Fruit fly (Drosophila melanogaster) whole organism, embryonic: ENCODE measurements around the gene CG1824.
A peak's percentile ranks its signal among the peaks of the same experiment; 100 is the strongest.

ENCODE experiments used
- Abd-B ChIP-seq: fragments of 200-800 bp; sonication (Bioruptor generic); optimal IDR thresholded peaks from 2 replicates; lab custom pipeline; 2018; ENCODE audit warnings: missing biosample characterization, mild to moderate bottlenecking, missing genetic modification characterization, moderate library complexity
- Atf6 ChIP-seq: fragments of 200-800 bp; sonication (Bioruptor generic); IDR thresholded peaks from 2 replicates; pipeline ENCODE4 v1.3.6; 2022; ENCODE audit warnings: missing biosample characterization, missing genetic modification characterization
- CG11398 ChIP-seq: fragments of 200-800 bp; sonication (Bioruptor generic); optimal IDR thresholded peaks from 2 replicates; lab custom pipeline; 2016; ENCODE audit warnings: missing biosample characterization, missing genetic modification characterization
- CG12299 ChIP-seq: fragments of 200-800 bp; sonication (Bioruptor generic); optimal IDR thresholded peaks from 2 replicates; lab custom pipeline; 2018; ENCODE audit warnings: missing biosample characterization, mild to moderate bottlenecking, missing genetic modification characterization
- CG17568 ChIP-seq: fragments of 200-800 bp; sonication (Bioruptor generic); optimal IDR thresholded peaks from 2 replicates; lab custom pipeline; 2018; ENCODE audit warnings: missing biosample characterization, mild to moderate bottlenecking, missing genetic modification characterization, moderate library complexity
- CG18262 ChIP-seq: fragments of 200-800 bp; optimal IDR thresholded peaks from 3 replicates; lab custom pipeline; 2019; ENCODE audit warnings: missing biosample characterization, mild to moderate bottlenecking, missing genetic modification characterization, moderate library complexity
- CG18764 ChIP-seq: fragments of 200-800 bp; sonication (Bioruptor generic); optimal IDR thresholded peaks from 3 replicates; lab custom pipeline; 2016; ENCODE audit warnings: missing biosample characterization, missing genetic modification characterization
- CG2875 ChIP-seq: fragments of 200-800 bp; sonication (Bioruptor generic); optimal IDR thresholded peaks from 2 replicates; lab custom pipeline; 2017; ENCODE audit warnings: missing biosample characterization, mild to moderate bottlenecking, missing genetic modification characterization, missing genetic modification reagents
- CG34376 ChIP-seq: fragments of 200-800 bp; sonication (Bioruptor generic); optimal IDR thresholded peaks from 2 replicates; lab custom pipeline; 2018; ENCODE audit warnings: missing biosample characterization, mild to moderate bottlenecking, missing genetic modification characterization
- CG4282 ChIP-seq: fragments of 200-800 bp; sonication (Bioruptor generic); optimal IDR thresholded peaks from 2 replicates; lab custom pipeline; 2016; ENCODE audit warnings: missing biosample characterization, missing genetic modification characterization
- CG4617 ChIP-seq: fragments of 200-800 bp; sonication (Bioruptor generic); optimal IDR thresholded peaks from 3 replicates; lab custom pipeline; 2016; ENCODE audit warnings: missing biosample characterization, missing genetic modification characterization, borderline replicate concordance
- CG7839 ChIP-seq: fragments of 200-800 bp; sonication (Bioruptor generic); optimal IDR thresholded peaks from 3 replicates; lab custom pipeline; 2018; ENCODE audit warnings: missing biosample characterization, mild to moderate bottlenecking, missing genetic modification characterization, moderate library complexity
- CG8290 ChIP-seq, 3 experiments: fragments of 200-800 bp; sonication (Bioruptor generic); optimal IDR thresholded peaks; 2 replicates each; lab custom pipeline; 2016 to 2019; ENCODE audit warnings: missing biosample characterization in 3 of 3, missing genetic modification characterization in 3 of 3, mild to moderate bottlenecking in 2 of 3, moderate library complexity in 1 of 3
- CG8765 ChIP-seq: fragments of 200-800 bp; sonication (Bioruptor generic); IDR thresholded peaks from 2 replicates; pipeline ENCODE4 v1.3.6; 2022; ENCODE audit warnings: missing biosample characterization, missing genetic modification characterization
- CG9437 ChIP-seq: fragments of 200-800 bp; sonication (Bioruptor generic); optimal IDR thresholded peaks from 2 replicates; lab custom pipeline; 2018; ENCODE audit warnings: missing biosample characterization, mild to moderate bottlenecking, missing genetic modification characterization
- Chrac-16 ChIP-seq: fragments of 200-800 bp; sonication (Bioruptor generic); optimal IDR thresholded peaks from 3 replicates; lab custom pipeline; 2016; ENCODE audit warnings: missing biosample characterization, missing genetic modification characterization
- Dad ChIP-seq: fragments of 200-800 bp; sonication (Bioruptor generic); optimal IDR thresholded peaks from 3 replicates; lab custom pipeline; 2016; ENCODE audit warnings: missing biosample characterization, missing genetic modification characterization
- Deaf1 ChIP-seq: fragments of 200-800 bp; optimal IDR thresholded peaks from 3 replicates; lab custom pipeline; 2019; ENCODE audit warnings: missing biosample characterization, mild to moderate bottlenecking, missing genetic modification characterization, moderate library complexity
- Dfd ChIP-seq, 2 experiments: fragments of >200 bp; optimal IDR thresholded peaks; 2 replicates each; lab custom pipeline; 2017; ENCODE audit warnings: missing biosample characterization in 2 of 2, missing genetic modification characterization in 2 of 2
- GATAe ChIP-seq: fragments of 200-800 bp; sonication (Bioruptor generic); conservative IDR thresholded peaks from 2 replicates; pipeline ENCODE4 v1.3.6; 2022; ENCODE audit warnings: missing biosample characterization, missing genetic modification characterization
- Hmx ChIP-seq: fragments of 200-800 bp; sonication (Bioruptor generic); optimal IDR thresholded peaks from 2 replicates; lab custom pipeline; 2016; ENCODE audit warnings: missing biosample characterization, missing genetic modification characterization
- Mrtf ChIP-seq: fragments of 200-800 bp; sonication (Bioruptor generic); IDR thresholded peaks from 3 replicates; pipeline ENCODE4 v1.3.6; 2022; ENCODE audit warnings: missing biosample characterization, missing genetic modification characterization
- NK7.1 ChIP-seq: fragments of 200-800 bp; sonication (Bioruptor generic); optimal IDR thresholded peaks from 3 replicates; lab custom pipeline; 2016; ENCODE audit warnings: missing biosample characterization, missing genetic modification characterization
- PHDP ChIP-seq: fragments of 200-800 bp; sonication (Bioruptor generic); optimal IDR thresholded peaks from 3 replicates; lab custom pipeline; 2018; ENCODE audit warnings: missing biosample characterization, mild to moderate bottlenecking, missing genetic modification characterization, moderate library complexity
- Sry-δ ChIP-seq: fragments of 200-800 bp; sonication (Bioruptor generic); optimal IDR thresholded peaks from 2 replicates; lab custom pipeline; 2016; ENCODE audit warnings: missing biosample characterization, missing genetic modification characterization
- Ssrp ChIP-seq: fragments of 200-800 bp; sonication (Bioruptor generic); optimal IDR thresholded peaks from 2 replicates; lab custom pipeline; 2018; ENCODE audit warnings: missing biosample characterization, mild to moderate bottlenecking, missing genetic modification characterization, moderate library complexity
- Vsx1 ChIP-seq: fragments of 200-800 bp; sonication (Bioruptor generic); optimal IDR thresholded peaks from 2 replicates; lab custom pipeline; 2017; ENCODE audit warnings: missing biosample characterization, mild to moderate bottlenecking, missing genetic modification characterization, missing genetic modification reagents
- abd-A ChIP-seq: fragments of 200-800 bp; sonication (Bioruptor generic); optimal IDR thresholded peaks from 3 replicates; lab custom pipeline; 2019; ENCODE audit warnings: missing biosample characterization, mild to moderate bottlenecking, missing genetic modification characterization, moderate library complexity
- amos ChIP-seq: fragments of 200-800 bp; sonication (Bioruptor generic); IDR thresholded peaks from 2 replicates; pipeline ENCODE4 v1.3.6; 2022; ENCODE audit warnings: missing biosample characterization, missing genetic modification characterization; ENCODE audit not compliant: partially characterized antibody
- bigmax ChIP-seq: fragments of 200-800 bp; sonication (Bioruptor generic); optimal IDR thresholded peaks from 2 replicates; lab custom pipeline; 2018; ENCODE audit warnings: missing biosample characterization, mild to moderate bottlenecking, missing genetic modification characterization
- crc ChIP-seq: fragments of 200-800 bp; sonication (Bioruptor generic); optimal IDR thresholded peaks from 2 replicates; lab custom pipeline; 2016; ENCODE audit warnings: missing biosample characterization, missing genetic modification characterization
- croc ChIP-seq: fragments of 200-800 bp; sonication (Bioruptor generic); conservative IDR thresholded peaks from 3 replicates; pipeline ENCODE4 v1.3.6; 2022; ENCODE audit warnings: missing biosample characterization, missing genetic modification characterization
- dmrt99B ChIP-seq: fragments of 200-800 bp; sonication (Bioruptor generic); optimal IDR thresholded peaks from 2 replicates; lab custom pipeline; 2018; ENCODE audit warnings: missing biosample characterization, mild to moderate bottlenecking, missing genetic modification characterization, moderate library complexity
- fd64A ChIP-seq: fragments of 200-800 bp; sonication (Bioruptor generic); optimal IDR thresholded peaks from 3 replicates; lab custom pipeline; 2018; ENCODE audit warnings: missing biosample characterization, mild to moderate bottlenecking, missing genetic modification characterization
- grau ChIP-seq: fragments of 200-800 bp; optimal IDR thresholded peaks from 3 replicates; lab custom pipeline; 2019; ENCODE audit warnings: missing biosample characterization, mild to moderate bottlenecking, missing genetic modification characterization, moderate library complexity
- insv ChIP-seq, 2 experiments: fragments of 200-800 bp; sonication (Bioruptor generic); optimal IDR thresholded peaks; 3 replicates each; lab custom pipeline; 2016 to 2018; ENCODE audit warnings: missing biosample characterization in 2 of 2, missing genetic modification characterization in 2 of 2
- lilli ChIP-seq: fragments of 200-800 bp; sonication (Bioruptor generic); optimal IDR thresholded peaks from 3 replicates; lab custom pipeline; 2016; ENCODE audit warnings: missing biosample characterization, missing genetic modification characterization
- nau ChIP-seq: fragments of 200-800 bp; sonication (Bioruptor generic); optimal IDR thresholded peaks from 3 replicates; lab custom pipeline; 2017; ENCODE audit warnings: missing biosample characterization, mild to moderate bottlenecking, missing genetic modification characterization, missing genetic modification reagents
- otp ChIP-seq: fragments of 200-800 bp; sonication (Bioruptor generic); IDR thresholded peaks from 3 replicates; pipeline ENCODE4, ENCODE4 v1.3.6; 2022; ENCODE audit warnings: missing biosample characterization, missing genetic modification characterization
- phol ChIP-seq: fragments of 200-800 bp; sonication (Bioruptor generic); optimal IDR thresholded peaks from 3 replicates; lab custom pipeline; 2018; ENCODE audit warnings: missing biosample characterization, mild to moderate bottlenecking, missing genetic modification characterization, moderate library complexity
- pita ChIP-seq: fragments of 200-800 bp; sonication (Bioruptor generic); optimal IDR thresholded peaks from 2 replicates; lab custom pipeline; 2017; ENCODE audit warnings: missing biosample characterization, mild to moderate bottlenecking, missing genetic modification characterization
- pros ChIP-seq: fragments of 200-800 bp; sonication (Bioruptor generic); optimal IDR thresholded peaks from 3 replicates; lab custom pipeline; 2019; ENCODE audit warnings: missing biosample characterization, mild to moderate bottlenecking, missing genetic modification characterization, moderate library complexity
- seq ChIP-seq: fragments of 200-800 bp; sonication (Bioruptor generic); IDR thresholded peaks from 2 replicates; pipeline ENCODE4 v1.3.6; 2022; ENCODE audit warnings: missing biosample characterization, missing genetic modification characterization
- tll ChIP-seq, 2 experiments: fragments of 200-800 bp in 1 of 2; fragments of >200 bp in 1 of 2; sonication (Bioruptor generic) in 1 of 2; optimal IDR thresholded peaks; 2 replicates each; lab custom pipeline; 2017 to 2019; ENCODE audit warnings: missing biosample characterization in 2 of 2, missing genetic modification characterization in 2 of 2, mild to moderate bottlenecking in 1 of 2, moderate library complexity in 1 of 2
- trem ChIP-seq: fragments of 200-800 bp; optimal IDR thresholded peaks from 3 replicates; lab custom pipeline; 2019; ENCODE audit warnings: missing biosample characterization, mild to moderate bottlenecking, missing genetic modification characterization, moderate library complexity
- ttk ChIP-seq: fragments of 200-800 bp; sonication (Bioruptor generic); IDR thresholded peaks from 2 replicates; pipeline ENCODE4 v2.1.2; 2022; ENCODE audit warnings: missing biosample characterization, missing genetic modification characterization
- unpg ChIP-seq: fragments of 200-800 bp; sonication (Bioruptor generic); optimal IDR thresholded peaks from 3 replicates; lab custom pipeline; 2018; ENCODE audit warnings: missing biosample characterization, mild to moderate bottlenecking, missing genetic modification characterization, moderate library complexity

CG1824 gene

dm6 chrX:12582984-12583869 is 12.2 kb downstream of the CG1824 start, which contains the start of gene Pits (continued):
- TF ChIP-seq dmrt99B (tag; lab: Kevin White, UChicago) (peak; percentile 24), CG8765 (GFP tag; lab: Robert Waterston, UW) (no peak), CG34376 (GFP tag; lab: Kevin White, UChicago) (peak; percentile 84), CG11398 (GFP tag; lab: Kevin White, UChicago) (peak; percentile 53), Mrtf (GFP tag; lab: Robert Waterston, UW) (no peak), CG18764 (GFP tag; lab: Kevin White, UChicago) (peak; percentile 11), ttk (GFP tag; lab: Robert Waterston, UW) (no peak), trem (tag; lab: Kevin White, UChicago) (peak; percentile 34), Sry-δ (GFP tag; lab: Kevin White, UChicago) (peak; percentile 46), pita (GFP tag; lab: Kevin White, UChicago) (peak; percentile 92), PHDP (peak; percentile 10), tll (GFP tag; optimal IDR thresholded peaks at IDR 0.05; lab: Kevin White, UChicago) (no peak), CG7839 (peak; percentile 47), CG4282 (GFP tag; lab: Kevin White, UChicago) (peak; percentile 47), Hmx (GFP tag; lab: Kevin White, UChicago) (no peak), grau (tag; lab: Kevin White, UChicago) (peak; percentile 56), CG12299 (peak; percentile 59), lilli (GFP tag; lab: Kevin White, UChicago) (peak; percentile 30), amos (GFP tag; lab: Robert Waterston, UW) (peak; percentile 59; the same call in 1 of the 2 replicates), GATAe (GFP tag; lab: Robert Waterston, UW) (no peak; the same call in 1 of the 2 replicates), nau (peak; percentile 50), Chrac-16 (GFP tag; lab: Kevin White, UChicago) (no peak), Deaf1 (tag; lab: Kevin White, UChicago) (peak; percentile 84), phol (peak; percentile 63), fd64A (GFP tag; lab: Kevin White, UChicago) (peak; percentile 48), Dfd (GFP tag; optimal IDR thresholded peaks at IDR 0.05; lab: Kevin White, UChicago) (no peak), CG8290 (GFP tag; optimal IDR thresholded peaks at IDR 0.05; lab: Kevin White, UChicago) (peak; percentile 55), CG8290 (tag; optimal IDR thresholded peaks at IDR 0.05; lab: Kevin White, UChicago) (peak in 1 of 2 experiments; percentile 84), Abd-B (peak; percentile 27), Dad (GFP tag; lab: Kevin White, UChicago) (peak; percentile 53), pros (peak; percentile 95), Vsx1 (GFP tag; lab: Kevin White, UChicago) (no peak), Ssrp (no peak), CG17568 (peak; percentile 1), bigmax (GFP tag; lab: Kevin White, UChicago) (peak; percentile 52), NK7.1 (GFP tag; lab: Kevin White, UChicago) (peak; percentile 45), crc (no peak), insv (GFP tag; optimal IDR thresholded peaks at IDR 0.05; lab: Kevin White, UChicago) (peak in 1 of 2 experiments; percentile 53), otp (GFP tag; lab: Robert Waterston, UW) (no peak; the same call in 2 of the 3 replicates), CG4617 (GFP tag; lab: Kevin White, UChicago) (peak; percentile 31), seq (GFP tag; lab: Robert Waterston, UW) (no peak), abd-A (tag; lab: Kevin White, UChicago) (peak; percentile 85), CG9437 (GFP tag; lab: Kevin White, UChicago) (peak; percentile 24), croc (GFP tag; lab: Robert Waterston, UW) (no peak), CG2875 (GFP tag; lab: Kevin White, UChicago) (no peak), CG18262 (peak; percentile 35), Atf6 (GFP tag; lab: Robert Waterston, UW) (peak; percentile 10; the same call in 1 of the 2 replicates), unpg (GFP tag; lab: Kevin White, UChicago) (peak; percentile 27)
